Fruit fly (Drosophila melanogaster) whole organism, embryonic: Measurements from ENCODE around the gene CG34408.

Source experiments
- CG17829 ChIP-seq: fragments of 200-800 bp; optimal IDR thresholded peaks from 2 replicates; lab custom pipeline; 2019; ENCODE audit warnings: missing biosample characterization, mild to moderate bottlenecking, missing genetic modification characterization, moderate library complexity
- CG7556 ChIP-seq: fragments of 200-800 bp; sonication (Bioruptor generic); optimal IDR thresholded peaks from 2 replicates; lab custom pipeline; 2017; ENCODE audit warnings: missing biosample characterization, mild to moderate bottlenecking, missing genetic modification characterization
- otp ChIP-seq: fragments of 200-800 bp; sonication (Bioruptor generic); IDR thresholded peaks from 3 replicates; pipeline ENCODE4, ENCODE4 v1.3.6; 2022; ENCODE audit warnings: missing biosample characterization, missing genetic modification characterization
- prd ChIP-seq, 3 experiments: fragments of >200 bp in 2 of 3; fragments of 200-800 bp in 1 of 3; sonication (Bioruptor generic) in 1 of 3; optimal IDR thresholded peaks in 2 of 3; IDR thresholded peaks in 1 of 3; 2 replicates in 2 of 3; 3 replicates in 1 of 3; pipeline versions ENCODE4 v1.3.6 to Lab custom; 2017 to 2022; ENCODE audit warnings: missing biosample characterization in 1 of 3, missing genetic modification characterization in 1 of 3
- slou ChIP-seq: fragments of 200-800 bp; sonication (Bioruptor generic); optimal IDR thresholded peaks from 3 replicates; lab custom pipeline; 2016; ENCODE audit warnings: missing biosample characterization, missing genetic modification characterization
- wor ChIP-seq: fragments of 200-800 bp; sonication (Bioruptor generic); IDR thresholded peaks from 2 replicates; pipeline ENCODE4 v1.3.6; 2022; ENCODE audit warnings: missing biosample characterization, missing genetic modification characterization

DNA sequence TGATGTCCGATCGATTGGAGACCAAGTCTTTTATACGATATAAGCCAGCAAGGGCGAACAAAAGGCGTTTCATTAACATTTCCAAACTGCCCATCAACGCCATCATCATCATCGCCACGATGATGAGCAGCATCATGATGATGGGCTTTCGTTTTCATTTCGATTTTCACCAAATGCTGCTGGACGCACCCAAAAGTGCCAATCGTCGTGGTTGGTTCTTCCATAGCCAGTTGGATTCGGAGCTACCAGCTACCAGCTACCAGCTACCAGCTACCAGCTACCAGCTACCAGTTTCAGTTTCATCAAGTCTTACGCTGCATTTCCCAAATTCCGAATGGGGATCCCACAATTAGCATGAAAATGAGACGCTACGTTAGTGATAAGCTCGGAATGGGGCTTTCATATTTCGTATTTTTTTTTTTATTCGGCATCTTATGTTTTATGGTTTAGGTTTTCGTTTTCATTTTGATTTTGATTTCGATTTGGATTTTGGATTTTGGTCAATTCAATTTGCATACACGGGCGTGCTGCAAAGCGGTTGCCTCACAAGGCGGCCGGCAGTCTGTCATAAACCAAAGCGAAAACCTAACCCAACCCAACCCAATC lies 3.2 kb upstream of the CG34408 start, which contains the start of gene CG2962:
- TF ChIP-seq slou (GFP tag; lab: Kevin White, UChicago) = no peak
- no peak for TF ChIP-seq otp (GFP tag; lab: Robert Waterston, UW)
- no peak for TF ChIP-seq prd (optimal IDR thresholded peaks at IDR 0.05; lab: Kevin White, UChicago)
- TF ChIP-seq prd (GFP tag; IDR thresholded peaks at IDR 0.05; lab: Robert Waterston, UW) = no peak
- TF ChIP-seq wor (GFP tag; lab: Robert Waterston, UW) = no peak
- no peak for TF ChIP-seq CG17829 (tag; lab: Kevin White, UChicago)
- no peak for TF ChIP-seq CG7556 (GFP tag; lab: Kevin White, UChicago)
